Fruit fly (Drosophila melanogaster) whole organism, embryonic: Measurements from ENCODE around the gene lectin-33A.

Experiments used
- Bdp1 ChIP-seq: fragments of 200-800 bp; sonication (Bioruptor generic); optimal IDR thresholded peaks from 3 replicates; lab custom pipeline; 2016; ENCODE audit warnings: missing biosample characterization, missing genetic modification characterization
- CG11093 ChIP-seq: fragments of 200-800 bp; sonication (Bioruptor generic); IDR thresholded peaks from 3 replicates; pipeline ENCODE4 v1.3.6; 2022; ENCODE audit warnings: missing biosample characterization, missing genetic modification characterization
- CG14965 ChIP-seq: fragments of 200-800 bp; sonication (Bioruptor generic); optimal IDR thresholded peaks from 2 replicates; lab custom pipeline; 2016; ENCODE audit warnings: missing biosample characterization, missing genetic modification characterization, borderline replicate concordance
- CG16779 ChIP-seq: fragments of 200-800 bp; sonication (Bioruptor generic); IDR thresholded peaks from 2 replicates; pipeline ENCODE4 v1.3.6; 2022; ENCODE audit warnings: missing biosample characterization, missing genetic modification characterization
- CG16863 ChIP-seq: fragments of 200-800 bp; sonication (Bioruptor generic); optimal IDR thresholded peaks from 3 replicates; lab custom pipeline; 2016; ENCODE audit warnings: missing biosample characterization, missing genetic modification characterization
- CG17385 ChIP-seq: fragments of 200-800 bp; sonication (Bioruptor generic); optimal IDR thresholded peaks from 3 replicates; lab custom pipeline; 2018; ENCODE audit warnings: missing biosample characterization, mild to moderate bottlenecking, missing genetic modification characterization
- CG17612 ChIP-seq: fragments of 200-800 bp; sonication (Bioruptor generic); IDR thresholded peaks from 2 replicates; pipeline ENCODE4 v1.3.6; 2022; ENCODE audit warnings: missing biosample characterization, missing genetic modification characterization
- CG2889 ChIP-seq: fragments of 200-800 bp; sonication (Bioruptor generic); IDR thresholded peaks from 3 replicates; pipeline ENCODE4 v1.3.6; 2022; ENCODE audit warnings: missing biosample characterization, missing genetic modification characterization
- CG30431 ChIP-seq: fragments of 200-800 bp; sonication (Bioruptor generic); optimal IDR thresholded peaks from 2 replicates; lab custom pipeline; 2017; ENCODE audit warnings: missing biosample characterization, missing genetic modification characterization
- CG3065 ChIP-seq: fragments of 200-800 bp; sonication (Bioruptor generic); optimal IDR thresholded peaks from 2 replicates; lab custom pipeline; 2016; ENCODE audit warnings: missing biosample characterization, missing genetic modification characterization
- CG33557 ChIP-seq: fragments of 200-800 bp; sonication (Bioruptor generic); optimal IDR thresholded peaks from 2 replicates; lab custom pipeline; 2019; ENCODE audit warnings: missing biosample characterization, mild to moderate bottlenecking, missing genetic modification characterization, moderate library complexity
- CG34376 ChIP-seq: fragments of 200-800 bp; sonication (Bioruptor generic); optimal IDR thresholded peaks from 2 replicates; lab custom pipeline; 2018; ENCODE audit warnings: missing biosample characterization, mild to moderate bottlenecking, missing genetic modification characterization
- CG3726 ChIP-seq: fragments of 200-800 bp; sonication (Bioruptor generic); IDR thresholded peaks from 3 replicates; pipeline ENCODE4, ENCODE4 v1.3.6; 2022; ENCODE audit warnings: missing biosample characterization, missing genetic modification characterization
- CG3838 ChIP-seq: fragments of 200-800 bp; sonication (Bioruptor generic); optimal IDR thresholded peaks from 3 replicates; lab custom pipeline; 2016; ENCODE audit warnings: missing biosample characterization, missing genetic modification characterization
- CG7987 ChIP-seq: fragments of 200-800 bp; sonication (Bioruptor generic); optimal IDR thresholded peaks from 2 replicates; lab custom pipeline; 2018; ENCODE audit warnings: missing biosample characterization, mild to moderate bottlenecking, missing genetic modification characterization, moderate library complexity
- CG9727 ChIP-seq: fragments of 200-800 bp; sonication (Bioruptor generic); optimal IDR thresholded peaks from 3 replicates; lab custom pipeline; 2017; ENCODE audit warnings: missing biosample characterization, mild to moderate bottlenecking, missing genetic modification characterization
- CHES-1-like ChIP-seq: fragments of 200-800 bp; sonication (Bioruptor generic); optimal IDR thresholded peaks from 2 replicates; lab custom pipeline; 2016; ENCODE audit warnings: missing biosample characterization, missing genetic modification characterization
- D19A ChIP-seq: fragments of 200-800 bp; optimal IDR thresholded peaks from 3 replicates; lab custom pipeline; 2019; ENCODE audit warnings: missing biosample characterization, mild to moderate bottlenecking, missing genetic modification characterization, moderate library complexity
- Dll ChIP-seq: fragments of 200-800 bp; sonication (Bioruptor generic); IDR thresholded peaks from 4 replicates; pipeline ENCODE4 v1.3.6; 2022; ENCODE audit warnings: missing biosample characterization, missing genetic modification characterization; ENCODE audit not compliant: partially characterized antibody
- Doc3 ChIP-seq: fragments of 200-800 bp; sonication (Bioruptor generic); IDR thresholded peaks from 3 replicates; pipeline ENCODE4 v1.3.6; 2022; ENCODE audit warnings: missing biosample characterization, missing genetic modification characterization; ENCODE audit not compliant: partially characterized antibody
- ERR ChIP-seq: fragments of 200-800 bp; sonication (Bioruptor generic); optimal IDR thresholded peaks from 2 replicates; lab custom pipeline; 2016; ENCODE audit warnings: missing biosample characterization, missing genetic modification characterization
- HLH54F ChIP-seq: fragments of 200-800 bp; sonication (Bioruptor generic); optimal IDR thresholded peaks from 3 replicates; lab custom pipeline; 2016; ENCODE audit warnings: missing biosample characterization, missing genetic modification characterization
- Hr51 ChIP-seq, 2 experiments: fragments of 200-800 bp; sonication (Bioruptor generic); optimal IDR thresholded peaks; 2 replicates in 1 of 2; 3 replicates in 1 of 2; lab custom pipeline; 2016 to 2018; ENCODE audit warnings: missing biosample characterization in 2 of 2, missing genetic modification characterization in 2 of 2, mild to moderate bottlenecking in 1 of 2, moderate library complexity in 1 of 2
- MBD-R2 ChIP-seq: fragments of 200-800 bp; sonication (Bioruptor generic); IDR thresholded peaks from 2 replicates; pipeline ENCODE4 v1.3.6; 2022; ENCODE audit warnings: missing biosample characterization, missing genetic modification characterization
- MTF-1 ChIP-seq: fragments of 200-800 bp; sonication (Bioruptor generic); optimal IDR thresholded peaks from 2 replicates; lab custom pipeline; 2018; ENCODE audit warnings: missing biosample characterization, mild to moderate bottlenecking, missing genetic modification characterization, borderline replicate concordance
- Nf-YC ChIP-seq: fragments of 200-800 bp; optimal IDR thresholded peaks from 3 replicates; lab custom pipeline; 2019; ENCODE audit warnings: missing biosample characterization, mild to moderate bottlenecking, missing genetic modification characterization, moderate library complexity
- Opbp ChIP-seq: fragments of 200-800 bp; sonication (Bioruptor generic); IDR thresholded peaks from 3 replicates; pipeline ENCODE4 v1.3.6; 2022; ENCODE audit warnings: missing biosample characterization, missing genetic modification characterization; ENCODE audit not compliant: partially characterized antibody
- Xbp1 ChIP-seq: fragments of 200-800 bp; sonication (Bioruptor generic); optimal IDR thresholded peaks from 3 replicates; lab custom pipeline; 2016; ENCODE audit warnings: missing biosample characterization, mild to moderate bottlenecking, missing genetic modification characterization
- ase ChIP-seq: fragments of 200-800 bp; sonication (Bioruptor generic); IDR thresholded peaks from 3 replicates; pipeline ENCODE4 v1.3.6; 2022; ENCODE audit warnings: missing biosample characterization, missing genetic modification characterization
- ash1 ChIP-seq: fragments of 200-800 bp; sonication (Bioruptor generic); optimal IDR thresholded peaks from 2 replicates; lab custom pipeline; 2018; ENCODE audit warnings: missing biosample characterization, mild to moderate bottlenecking, missing genetic modification characterization
- az2 ChIP-seq: fragments of 200-800 bp; sonication (Bioruptor generic); optimal IDR thresholded peaks from 3 replicates; lab custom pipeline; 2016; ENCODE audit warnings: missing biosample characterization, missing genetic modification characterization
- crp ChIP-seq, 2 experiments: fragments of 200-800 bp; sonication (Bioruptor generic); optimal IDR thresholded peaks; 2 replicates in 1 of 2; 3 replicates in 1 of 2; lab custom pipeline; 2017; ENCODE audit warnings: missing biosample characterization in 2 of 2, missing genetic modification characterization in 2 of 2, mild to moderate bottlenecking in 1 of 2, moderate library complexity in 1 of 2
- gfzf ChIP-seq: fragments of 200-800 bp; sonication (Bioruptor generic); optimal IDR thresholded peaks from 2 replicates; lab custom pipeline; 2016; ENCODE audit warnings: missing biosample characterization, mild to moderate bottlenecking, missing genetic modification characterization, moderate library complexity
- grau ChIP-seq: fragments of 200-800 bp; optimal IDR thresholded peaks from 3 replicates; lab custom pipeline; 2019; ENCODE audit warnings: missing biosample characterization, mild to moderate bottlenecking, missing genetic modification characterization, moderate library complexity
- gsb-n ChIP-seq: fragments of 200-800 bp; sonication (Bioruptor generic); optimal IDR thresholded peaks from 3 replicates; lab custom pipeline; 2018; ENCODE audit warnings: missing biosample characterization, mild to moderate bottlenecking, missing genetic modification characterization
- h ChIP-seq: fragments of >200 bp; optimal IDR thresholded peaks from 2 replicates; lab custom pipeline; 2017
- hbn ChIP-seq: fragments of 200-800 bp; sonication (Bioruptor generic); IDR thresholded peaks from 2 replicates; pipeline ENCODE4 v1.3.6; 2022; ENCODE audit warnings: missing biosample characterization, missing genetic modification characterization; ENCODE audit not compliant: partially characterized antibody
- her ChIP-seq: fragments of 200-800 bp; sonication (Bioruptor generic); optimal IDR thresholded peaks from 2 replicates; lab custom pipeline; 2016; ENCODE audit warnings: missing biosample characterization, missing genetic modification characterization
- lilli ChIP-seq: fragments of 200-800 bp; sonication (Bioruptor generic); optimal IDR thresholded peaks from 3 replicates; lab custom pipeline; 2016; ENCODE audit warnings: missing biosample characterization, missing genetic modification characterization
- mld ChIP-seq: fragments of 200-800 bp; sonication (Bioruptor generic); IDR thresholded peaks from 3 replicates; pipeline ENCODE4 v1.3.6; 2022; ENCODE audit warnings: missing biosample characterization, missing genetic modification characterization; ENCODE audit not compliant: partially characterized antibody
- nerfin-1 ChIP-seq: fragments of 200-800 bp; sonication (Bioruptor generic); optimal IDR thresholded peaks from 3 replicates; lab custom pipeline; 2019; ENCODE audit warnings: missing biosample characterization, mild to moderate bottlenecking, missing genetic modification characterization, moderate library complexity
- nom ChIP-seq: fragments of 200-800 bp; sonication (Bioruptor generic); optimal IDR thresholded peaks from 2 replicates; lab custom pipeline; 2017; ENCODE audit warnings: missing biosample characterization, missing genetic modification characterization, mild to moderate bottlenecking, moderate library complexity, missing genetic modification reagents
- oc ChIP-seq: fragments of 200-800 bp; sonication (Bioruptor generic); optimal IDR thresholded peaks from 2 replicates; lab custom pipeline; 2018; ENCODE audit warnings: missing biosample characterization, mild to moderate bottlenecking, missing genetic modification characterization, moderate library complexity
- phol ChIP-seq: fragments of 200-800 bp; sonication (Bioruptor generic); optimal IDR thresholded peaks from 3 replicates; lab custom pipeline; 2018; ENCODE audit warnings: missing biosample characterization, mild to moderate bottlenecking, missing genetic modification characterization, moderate library complexity
- run ChIP-seq: fragments of 200-800 bp; sonication (Bioruptor generic); optimal IDR thresholded peaks from 3 replicates; lab custom pipeline; 2018; ENCODE audit warnings: missing biosample characterization, mild to moderate bottlenecking, missing genetic modification characterization
- sima ChIP-seq: fragments of 200-800 bp; sonication (Bioruptor generic); optimal IDR thresholded peaks from 2 replicates; lab custom pipeline; 2016; ENCODE audit warnings: missing biosample characterization, missing genetic modification characterization
- ssp ChIP-seq: fragments of 200-800 bp; sonication (Bioruptor generic); IDR thresholded peaks from 2 replicates; pipeline ENCODE4 v1.3.6; 2022; ENCODE audit warnings: missing biosample characterization, missing genetic modification characterization
- usp ChIP-seq: fragments of >200 bp; optimal IDR thresholded peaks from 2 replicates; lab custom pipeline; 2017; ENCODE audit warnings: missing biosample characterization, missing genetic modification characterization

lectin-33A gene

DNA sequence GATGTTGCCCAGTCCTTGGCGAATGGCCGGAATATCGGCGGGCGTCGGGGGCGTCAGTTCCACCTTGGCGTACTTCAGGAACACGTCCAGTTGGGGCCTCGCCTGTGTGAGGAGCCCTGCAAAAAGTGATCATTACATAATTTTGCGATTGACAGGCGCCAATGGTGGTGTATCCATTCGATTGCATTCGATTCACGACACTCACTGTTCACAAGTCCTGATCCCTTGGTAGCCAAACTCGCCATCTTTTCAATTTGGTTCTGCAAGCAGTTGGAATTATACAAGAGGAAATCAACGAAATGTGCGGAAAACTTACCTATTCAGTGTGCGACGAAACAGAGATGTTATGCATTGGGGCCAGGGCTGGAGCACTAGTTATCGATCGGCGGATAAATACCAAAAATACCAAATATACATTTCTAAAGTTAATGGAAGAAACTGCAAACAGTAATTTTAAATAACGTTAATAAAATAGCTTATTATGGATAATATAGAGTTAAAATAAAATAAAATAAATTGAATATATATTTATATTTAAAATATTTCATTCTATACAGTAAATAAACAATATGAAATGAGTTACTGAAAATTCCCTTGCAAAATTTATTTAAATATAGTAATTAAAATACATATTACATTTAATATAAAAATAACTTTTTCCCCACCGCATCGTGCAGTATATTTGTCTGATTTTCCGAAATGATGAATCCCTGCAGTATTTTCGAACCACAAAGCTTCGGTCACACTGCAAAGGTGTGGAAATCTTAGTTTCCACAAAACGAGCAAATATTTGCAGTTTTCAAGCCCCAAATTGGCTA is 25.6 kb upstream of the lectin-33A start, which contains the start of the genes ATPsynG and SCAR (continued):
- no peak for TF ChIP-seq az2 (GFP tag; lab: Kevin White, UChicago)
- peak; percentile 58 for TF ChIP-seq gfzf (GFP tag; lab: Kevin White, UChicago)
- no peak for TF ChIP-seq CG2889 (GFP tag; lab: Robert Waterston, UW)
- no peak for TF ChIP-seq ssp (GFP tag; lab: Robert Waterston, UW)
- no peak for TF ChIP-seq CG17612
- no peak for TF ChIP-seq nerfin-1 (tag; lab: Kevin White, UChicago)
- TF ChIP-seq h, result no peak
- TF ChIP-seq CG11093 (GFP tag; lab: Robert Waterston, UW), result no peak
- TF ChIP-seq mld, result no peak
- no peak for TF ChIP-seq gsb-n
- no peak for TF ChIP-seq CG3838 (GFP tag; lab: Kevin White, UChicago)
- peak; percentile 46 for TF ChIP-seq MBD-R2 (GFP tag; lab: Robert Waterston, UW)
- no peak for TF ChIP-seq lilli
- TF ChIP-seq D19A (tag; lab: Kevin White, UChicago), result no peak
- no peak for TF ChIP-seq CG30431 (GFP tag; lab: Kevin White, UChicago)
- TF ChIP-seq CG17385 (GFP tag; lab: Kevin White, UChicago), result no peak
- TF ChIP-seq run (tag; lab: Kevin White, UChicago), result no peak
- TF ChIP-seq ase (GFP tag; lab: Robert Waterston, UW), result no peak
- no peak for TF ChIP-seq CG33557 (GFP tag; lab: Kevin White, UChicago)
- TF ChIP-seq HLH54F (GFP tag; lab: Kevin White, UChicago), result no peak
- TF ChIP-seq ash1, result no peak
- TF ChIP-seq Xbp1 (GFP tag; lab: Kevin White, UChicago), result no peak
- TF ChIP-seq oc, result no peak

DNA sequence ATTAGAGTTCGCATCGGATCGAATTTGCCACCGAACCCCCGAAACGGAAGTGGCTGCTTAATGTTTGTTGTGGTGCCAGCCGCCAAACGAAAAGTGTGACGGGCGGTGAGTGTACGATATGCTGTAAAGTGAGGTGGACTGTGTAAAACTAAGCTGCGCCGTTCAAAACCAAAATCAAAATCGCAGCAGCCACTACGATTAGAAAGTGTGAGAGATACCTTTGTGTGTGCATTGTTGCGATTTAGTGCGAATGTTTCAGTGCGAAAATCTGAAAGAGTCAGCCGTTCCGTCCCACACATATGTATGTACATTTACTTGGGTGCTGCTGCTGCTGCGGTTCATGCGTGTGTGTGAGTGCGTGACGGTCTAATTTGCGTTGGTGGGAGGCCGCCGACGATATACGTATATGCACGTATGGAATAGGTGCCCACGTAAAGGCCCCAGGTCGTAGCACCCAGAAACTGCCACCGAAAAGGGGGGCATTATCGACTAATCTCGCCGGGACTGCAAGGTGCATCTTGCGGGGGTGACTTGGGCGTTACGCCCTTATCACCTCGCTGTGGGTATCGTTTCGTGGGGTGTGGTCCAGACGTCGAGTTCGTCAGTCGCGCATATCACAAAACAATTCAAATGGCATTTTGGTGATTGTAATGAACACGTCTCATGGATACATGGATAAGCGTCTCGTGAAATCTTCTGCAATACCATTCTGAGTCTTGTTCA is 24.8 kb upstream of the lectin-33A start:
- TF ChIP-seq Opbp (no peak), nom (GFP tag; lab: Kevin White, UChicago) (no peak), CG3726 (GFP tag; lab: Robert Waterston, UW) (no peak), her (GFP tag; lab: Kevin White, UChicago) (no peak), CG14965 (GFP tag; lab: Kevin White, UChicago) (no peak), Nf-YC (no peak), ERR (GFP tag; lab: Kevin White, UChicago) (no peak), Hr51 (GFP tag; optimal IDR thresholded peaks at IDR 0.05; lab: Kevin White, UChicago) (no peak), CG3065 (GFP tag; lab: Kevin White, UChicago) (no peak), hbn (GFP tag; lab: Robert Waterston, UW) (no peak), lilli (no peak), CG16779 (GFP tag; lab: Robert Waterston, UW) (peak; percentile 55; the same call in 1 of the 2 replicates), sima (GFP tag; lab: Kevin White, UChicago) (no peak), CG9727 (GFP tag; lab: Kevin White, UChicago) (no peak), CG34376 (GFP tag; lab: Kevin White, UChicago) (peak; percentile 29), Bdp1 (GFP tag; lab: Kevin White, UChicago) (no peak), grau (tag; lab: Kevin White, UChicago) (no peak), CG7987 (GFP tag; lab: Kevin White, UChicago) (peak; percentile 21), MTF-1 (GFP tag; lab: Kevin White, UChicago) (no peak), Doc3 (GFP tag; lab: Robert Waterston, UW) (no peak), CG16863 (GFP tag; lab: Kevin White, UChicago) (no peak), CHES-1-like (GFP tag; lab: Kevin White, UChicago) (no peak), Dll (GFP tag; lab: Robert Waterston, UW) (peak; percentile 51; the same call in 2 of the 4 replicates), crp (GFP tag; optimal IDR thresholded peaks at IDR 0.05; lab: Kevin White, UChicago) (no peak), phol (no peak), usp (no peak)
